Fruit fly (Drosophila melanogaster) whole organism, pupa: ENCODE measurements around the gene if.
A peak's percentile ranks its signal among the peaks of the same experiment; 100 is the strongest.

Experiments used
- CG10348 ChIP-seq: fragments of 200-800 bp; sonication (Bioruptor generic); IDR thresholded peaks from 2 replicates; pipeline ENCODE4 v1.3.6; 2022; ENCODE audit warnings: missing biosample characterization, missing genetic modification characterization
- CG12605 ChIP-seq: fragments of 200-800 bp; sonication (Bioruptor generic); IDR thresholded peaks from 2 replicates; pipeline ENCODE4 v1.3.6; 2022; ENCODE audit warnings: missing biosample characterization, missing genetic modification characterization
- CG13204 ChIP-seq: fragments of 200-800 bp; sonication (Bioruptor generic); optimal IDR thresholded peaks from 2 replicates; lab custom pipeline; 2018; ENCODE audit warnings: missing biosample characterization, mild to moderate bottlenecking, missing genetic modification characterization, moderate library complexity
- CG14655 ChIP-seq: fragments of 200-800 bp; sonication (Bioruptor generic); optimal IDR thresholded peaks from 3 replicates; lab custom pipeline; 2017; ENCODE audit warnings: mild to moderate bottlenecking, missing biosample characterization, missing genetic modification reagents, missing genetic modification characterization
- CG15710 ChIP-seq: fragments of 200-800 bp; sonication (Bioruptor generic); optimal IDR thresholded peaks from 2 replicates; lab custom pipeline; 2018; ENCODE audit warnings: missing biosample characterization, mild to moderate bottlenecking, missing genetic modification characterization, moderate library complexity
- CG17806 ChIP-seq: fragments of 200-800 bp; sonication (Bioruptor generic); optimal IDR thresholded peaks from 2 replicates; lab custom pipeline; 2018; ENCODE audit warnings: missing biosample characterization, mild to moderate bottlenecking, missing genetic modification characterization, moderate library complexity
- CG32121 ChIP-seq: fragments of 200-800 bp; sonication (Bioruptor generic); IDR thresholded peaks from 2 replicates; pipeline ENCODE4 v1.3.6; 2022; ENCODE audit warnings: missing biosample characterization, missing genetic modification characterization
- CG34367 ChIP-seq: fragments of 200-800 bp; sonication (Bioruptor generic); optimal IDR thresholded peaks from 2 replicates; lab custom pipeline; 2018; ENCODE audit warnings: missing biosample characterization, mild to moderate bottlenecking, missing genetic modification characterization
- CG4496 ChIP-seq: fragments of 200-800 bp; sonication (Bioruptor generic); IDR thresholded peaks from 3 replicates; pipeline ENCODE4 v1.3.6; 2022; ENCODE audit warnings: missing biosample characterization, missing genetic modification characterization
- CG8159 ChIP-seq: fragments of 200-800 bp; sonication (Bioruptor generic); optimal IDR thresholded peaks from 3 replicates; lab custom pipeline; 2018; ENCODE audit warnings: missing biosample characterization, mild to moderate bottlenecking, missing genetic modification characterization, moderate library complexity
- CG8301 ChIP-seq: fragments of 200-800 bp; sonication (Bioruptor generic); optimal IDR thresholded peaks from 2 replicates; lab custom pipeline; 2018; ENCODE audit warnings: missing biosample characterization, mild to moderate bottlenecking, missing genetic modification characterization
- CG9948 ChIP-seq: fragments of 200-800 bp; sonication (Bioruptor generic); optimal IDR thresholded peaks from 2 replicates; lab custom pipeline; 2018; ENCODE audit warnings: missing biosample characterization, mild to moderate bottlenecking, missing genetic modification characterization, moderate library complexity
- D1 ChIP-seq: fragments of 200-800 bp; sonication (Bioruptor generic); optimal IDR thresholded peaks from 2 replicates; lab custom pipeline; 2018; ENCODE audit warnings: missing biosample characterization, mild to moderate bottlenecking, missing genetic modification characterization, moderate library complexity
- EcR ChIP-seq: fragments of 200-800 bp; sonication (Bioruptor generic); optimal IDR thresholded peaks from 3 replicates; lab custom pipeline; 2019; ENCODE audit warnings: missing biosample characterization, missing genetic modification characterization, mild to moderate bottlenecking, moderate library complexity, missing genetic modification reagents
- Ets98B ChIP-seq: fragments of 200-800 bp; sonication (Bioruptor generic); IDR thresholded peaks from 2 replicates; pipeline ENCODE4 v1.3.6; 2022; ENCODE audit warnings: missing biosample characterization, missing genetic modification characterization
- Pif1A ChIP-seq: fragments of 200-800 bp; sonication (Bioruptor generic); optimal IDR thresholded peaks from 3 replicates; lab custom pipeline; 2016; ENCODE audit warnings: missing biosample characterization, missing genetic modification characterization
- Pif1B ChIP-seq: fragments of 200-800 bp; sonication (Bioruptor generic); optimal IDR thresholded peaks from 3 replicates; lab custom pipeline; 2016; ENCODE audit warnings: missing biosample characterization, missing genetic modification characterization
- Snoo ChIP-seq: fragments of 200-800 bp; sonication (Bioruptor generic); optimal IDR thresholded peaks from 3 replicates; lab custom pipeline; 2017; ENCODE audit warnings: missing biosample characterization, mild to moderate bottlenecking, missing genetic modification characterization, inconsistent platforms
- fd96Ca ChIP-seq: fragments of 200-800 bp; sonication (Bioruptor generic); IDR thresholded peaks from 3 replicates; pipeline ENCODE4 v1.3.6; 2022; ENCODE audit warnings: missing biosample characterization, missing genetic modification characterization
- gl ChIP-seq: fragments of 200-800 bp; sonication (Bioruptor generic); optimal IDR thresholded peaks from 2 replicates; lab custom pipeline; 2018; ENCODE audit warnings: missing biosample characterization, mild to moderate bottlenecking, missing genetic modification characterization
- rn ChIP-seq: fragments of 200-800 bp; sonication (Bioruptor generic); IDR thresholded peaks from 2 replicates; pipeline ENCODE4 v1.3.6; 2022; ENCODE audit warnings: missing biosample characterization, missing genetic modification characterization

Gene if

DNA sequence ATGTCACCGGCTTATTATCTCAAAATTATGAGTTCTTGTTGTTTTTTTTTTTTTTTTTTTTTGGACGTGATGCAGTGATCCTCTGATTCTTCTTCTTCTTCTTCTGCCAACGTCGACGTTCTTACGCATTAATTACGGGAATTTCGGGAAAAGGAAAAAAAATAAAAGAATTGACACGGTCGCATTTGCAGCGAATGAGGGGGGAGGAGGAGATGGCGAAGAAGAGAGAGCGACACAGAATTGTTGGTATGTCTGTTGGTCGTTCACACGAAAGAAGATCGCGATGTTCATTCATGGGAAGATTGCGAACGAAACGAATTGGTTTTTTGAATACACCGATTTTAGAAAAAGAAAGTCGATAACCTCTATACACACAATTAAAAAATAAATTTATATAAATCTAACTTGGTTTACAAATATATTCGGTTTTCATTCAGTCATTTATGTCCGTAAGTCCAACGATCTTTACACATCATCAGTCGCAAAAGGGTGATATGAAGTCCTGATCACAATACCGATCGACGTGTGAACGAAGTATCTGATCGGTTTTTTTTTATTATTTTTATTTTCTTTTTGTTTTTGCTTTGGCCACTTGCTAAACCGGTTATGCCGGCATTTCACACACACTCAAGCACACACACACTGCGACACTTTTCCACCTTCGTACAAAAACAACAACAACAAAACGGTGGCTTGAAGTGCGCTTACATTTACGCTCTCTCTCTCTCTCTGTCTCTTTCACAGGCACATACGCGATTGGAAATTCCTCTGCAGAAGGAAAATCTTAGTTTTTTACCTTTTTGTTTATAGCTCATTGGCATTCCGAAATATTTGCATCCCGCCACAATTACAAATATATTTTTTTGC lies 32.3 kb downstream of the if start:
- peak; percentile 82 for TF ChIP-seq CG32121 (GFP tag; lab: Robert Waterston, UW)
- TF ChIP-seq Pif1B: peak; percentile 93
- peak; percentile 89 for TF ChIP-seq Snoo (tag; lab: Kevin White, UChicago)
- TF ChIP-seq Pif1A (GFP tag; lab: Kevin White, UChicago): peak; percentile 92
- peak; percentile 87 for TF ChIP-seq CG9948 (tag; lab: Kevin White, UChicago)
- peak; percentile 91 for TF ChIP-seq CG15710
- TF ChIP-seq CG4496 (GFP tag; lab: Robert Waterston, UW): peak; percentile 87
- TF ChIP-seq CG10348 (GFP tag; lab: Robert Waterston, UW): no peak
- peak; percentile 85 for TF ChIP-seq Ets98B
- TF ChIP-seq D1 (tag; lab: Kevin White, UChicago): peak; percentile 53
- peak; percentile 87 for TF ChIP-seq CG8301 (tag; lab: Kevin White, UChicago)
- peak; percentile 89 for TF ChIP-seq gl (tag; lab: Kevin White, UChicago)
- peak; percentile 78 for TF ChIP-seq fd96Ca (GFP tag; lab: Robert Waterston, UW)
- peak; percentile 82 for TF ChIP-seq CG17806 (tag; lab: Kevin White, UChicago)
- TF ChIP-seq CG13204 (GFP tag; lab: Kevin White, UChicago): peak; percentile 93
- peak; percentile 89 for TF ChIP-seq CG8159
- TF ChIP-seq CG12605 (GFP tag; lab: Robert Waterston, UW): peak; percentile 88
- TF ChIP-seq rn (GFP tag; lab: Robert Waterston, UW): 0 out of 2 replicates have a peak, but pooled peaks have one; percentile 16
- TF ChIP-seq EcR (GFP tag; lab: Kevin White, UChicago): peak; percentile 61
- TF ChIP-seq CG14655 (GFP tag; lab: Kevin White, UChicago): peak; percentile 91
- TF ChIP-seq CG34367: peak; percentile 92

- TF ChIP-seq D1 (tag; lab: Kevin White, UChicago) (no peak), fd96Ca (GFP tag; lab: Robert Waterston, UW) (no peak), CG17806 (tag; lab: Kevin White, UChicago) (no peak), CG9948 (tag; lab: Kevin White, UChicago) (no peak), CG14655 (GFP tag; lab: Kevin White, UChicago) (no peak), rn (GFP tag; lab: Robert Waterston, UW) (no peak), CG8159 (no peak), CG34367 (no peak), Snoo (tag; lab: Kevin White, UChicago) (no peak), EcR (GFP tag; lab: Kevin White, UChicago) (no peak), CG32121 (GFP tag; lab: Robert Waterston, UW) (no peak), Ets98B (no peak), gl (tag; lab: Kevin White, UChicago) (no peak), Pif1A (GFP tag; lab: Kevin White, UChicago) (no peak)
Observed at dm6 chrX:16749324-16749723, 33.9 kb downstream of the if start.

dm6 chrX:16747467-16747866 lies 35.8 kb downstream of the if start:
- TF ChIP-seq rn (GFP tag; lab: Robert Waterston, UW) (no peak), Pif1A (GFP tag; lab: Kevin White, UChicago) (no peak), D1 (tag; lab: Kevin White, UChicago) (no peak), CG13204 (GFP tag; lab: Kevin White, UChicago) (no peak), EcR (GFP tag; lab: Kevin White, UChicago) (peak; percentile 11), CG8301 (tag; lab: Kevin White, UChicago) (no peak), Pif1B (no peak)

- no peak for TF ChIP-seq Ets98B
- TF ChIP-seq CG32121 (GFP tag; lab: Robert Waterston, UW): no peak
- no peak for TF ChIP-seq CG13204 (GFP tag; lab: Kevin White, UChicago)
- TF ChIP-seq CG17806 (tag; lab: Kevin White, UChicago): no peak
- TF ChIP-seq CG14655 (GFP tag; lab: Kevin White, UChicago): no peak
- TF ChIP-seq Pif1A (GFP tag; lab: Kevin White, UChicago): no peak
- no peak for TF ChIP-seq CG10348 (GFP tag; lab: Robert Waterston, UW)
- no peak for TF ChIP-seq D1 (tag; lab: Kevin White, UChicago)
- TF ChIP-seq fd96Ca (GFP tag; lab: Robert Waterston, UW): no peak
- TF ChIP-seq CG15710: no peak
- no peak for TF ChIP-seq CG4496 (GFP tag; lab: Robert Waterston, UW)
- TF ChIP-seq EcR (GFP tag; lab: Kevin White, UChicago): no peak
- no peak for TF ChIP-seq CG8159
- TF ChIP-seq Snoo (tag; lab: Kevin White, UChicago): no peak
- TF ChIP-seq rn (GFP tag; lab: Robert Waterston, UW): no peak
Observed at dm6 chrX:16746824-16747223, 36.4 kb downstream of the if start.

DNA sequence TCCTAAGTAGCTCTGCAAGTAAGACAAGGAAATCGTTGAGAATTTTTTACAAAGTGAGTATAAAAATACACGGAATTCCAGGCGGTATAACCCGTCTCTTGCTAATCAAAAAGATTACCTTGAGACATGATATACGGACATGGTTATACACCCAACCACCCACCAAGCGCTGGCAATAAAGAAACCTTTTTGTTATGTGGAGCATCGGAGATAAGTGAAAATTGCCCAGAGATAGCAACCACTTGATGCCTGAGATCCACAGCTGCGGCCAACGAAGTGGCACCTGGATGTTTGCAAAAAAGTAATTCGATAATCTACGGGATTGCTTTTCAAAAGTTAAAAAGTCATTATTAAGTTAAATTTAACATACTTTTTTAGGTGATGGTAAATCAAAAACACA lies 37.3 kb downstream of the if start:
- no peak for TF ChIP-seq CG10348 (GFP tag; lab: Robert Waterston, UW)
- TF ChIP-seq CG13204 (GFP tag; lab: Kevin White, UChicago): no peak
- TF ChIP-seq CG9948 (tag; lab: Kevin White, UChicago): no peak
- no peak for TF ChIP-seq CG4496 (GFP tag; lab: Robert Waterston, UW)
- no peak for TF ChIP-seq CG8159
- no peak for TF ChIP-seq CG8301 (tag; lab: Kevin White, UChicago)
- TF ChIP-seq rn (GFP tag; lab: Robert Waterston, UW): no peak
- no peak for TF ChIP-seq Ets98B
- no peak for TF ChIP-seq CG14655 (GFP tag; lab: Kevin White, UChicago)
- no peak for TF ChIP-seq fd96Ca (GFP tag; lab: Robert Waterston, UW)
- TF ChIP-seq, all 21 proteins: peak for 0
